Fruit fly (Drosophila melanogaster) whole organism, pupa: ENCODE data around the gene CG31872.

ENCODE experiments used
- CG12605 ChIP-seq: fragments of 200-800 bp; sonication (Bioruptor generic); IDR thresholded peaks from 2 replicates; pipeline ENCODE4 v1.3.6; 2022; ENCODE audit warnings: missing biosample characterization, missing genetic modification characterization
- CG13204 ChIP-seq: fragments of 200-800 bp; sonication (Bioruptor generic); optimal IDR thresholded peaks from 2 replicates; lab custom pipeline; 2018; ENCODE audit warnings: missing biosample characterization, mild to moderate bottlenecking, missing genetic modification characterization, moderate library complexity
- CG9948 ChIP-seq: fragments of 200-800 bp; sonication (Bioruptor generic); optimal IDR thresholded peaks from 2 replicates; lab custom pipeline; 2018; ENCODE audit warnings: missing biosample characterization, mild to moderate bottlenecking, missing genetic modification characterization, moderate library complexity
- D1 ChIP-seq: fragments of 200-800 bp; sonication (Bioruptor generic); optimal IDR thresholded peaks from 2 replicates; lab custom pipeline; 2018; ENCODE audit warnings: missing biosample characterization, mild to moderate bottlenecking, missing genetic modification characterization, moderate library complexity
- EcR ChIP-seq: fragments of 200-800 bp; sonication (Bioruptor generic); optimal IDR thresholded peaks from 3 replicates; lab custom pipeline; 2019; ENCODE audit warnings: missing biosample characterization, missing genetic modification characterization, mild to moderate bottlenecking, moderate library complexity, missing genetic modification reagents
- Ets98B ChIP-seq: fragments of 200-800 bp; sonication (Bioruptor generic); IDR thresholded peaks from 2 replicates; pipeline ENCODE4 v1.3.6; 2022; ENCODE audit warnings: missing biosample characterization, missing genetic modification characterization
- Pif1B ChIP-seq: fragments of 200-800 bp; sonication (Bioruptor generic); optimal IDR thresholded peaks from 3 replicates; lab custom pipeline; 2016; ENCODE audit warnings: missing biosample characterization, missing genetic modification characterization
- Snoo ChIP-seq: fragments of 200-800 bp; sonication (Bioruptor generic); optimal IDR thresholded peaks from 3 replicates; lab custom pipeline; 2017; ENCODE audit warnings: missing biosample characterization, mild to moderate bottlenecking, missing genetic modification characterization, inconsistent platforms
- rn ChIP-seq: fragments of 200-800 bp; sonication (Bioruptor generic); IDR thresholded peaks from 2 replicates; pipeline ENCODE4 v1.3.6; 2022; ENCODE audit warnings: missing biosample characterization, missing genetic modification characterization

- no peak for TF ChIP-seq Snoo (tag; lab: Kevin White, UChicago)
- no peak for TF ChIP-seq Pif1B (GFP tag; lab: Kevin White, UChicago)
- no peak for TF ChIP-seq D1 (tag; lab: Kevin White, UChicago)
- TF ChIP-seq CG9948 (tag; lab: Kevin White, UChicago): no peak
- no peak for TF ChIP-seq rn (GFP tag; lab: Robert Waterston, UW)
- TF ChIP-seq Ets98B (GFP tag; lab: Robert Waterston, UW): no peak
- TF ChIP-seq EcR: no peak
- TF ChIP-seq CG12605 (GFP tag; lab: Robert Waterston, UW): no peak
- no peak for TF ChIP-seq CG13204 (GFP tag; lab: Kevin White, UChicago)
These were observed 1.4 kb upstream of the CG31872 start, which contains the start of gene CG7329 for dm6 chr2L:10638371-10638770.
